Fruit fly (Drosophila melanogaster): ENCODE measurements around the gene CG13926.

Gene CG13926

DNA sequence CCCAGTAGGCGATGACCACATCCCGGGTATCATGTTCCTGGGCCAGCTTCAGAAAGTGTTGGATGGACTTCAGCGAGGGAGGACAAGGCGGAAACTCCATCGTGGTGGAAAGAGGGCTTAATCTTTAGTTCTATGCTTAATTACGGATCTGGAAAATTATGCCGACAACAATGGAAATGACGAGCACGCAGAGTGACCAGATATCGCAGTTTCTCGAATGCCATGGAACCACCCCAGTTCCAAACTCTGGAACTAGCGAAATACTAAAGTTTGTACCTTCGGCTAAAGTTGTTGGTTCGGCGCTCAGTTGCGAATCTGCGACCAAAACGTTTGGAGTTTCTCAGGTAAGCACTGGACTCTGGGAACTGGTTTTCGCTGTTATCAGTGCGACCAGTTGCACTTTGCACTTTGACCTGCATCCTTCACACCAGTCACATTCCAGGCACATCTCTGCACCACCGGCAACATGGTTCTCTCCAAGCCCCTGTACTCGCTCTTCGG is 34.8 kb upstream of the CG13926 start, which contains the start of the genes CG7970 and Vta1 (continued):
- TF ChIP-seq CG10267 (tag; optimal IDR thresholded peaks at IDR 0.05) (peak; percentile 12), pb (GFP tag; optimal IDR thresholded peaks at IDR 0.05) (no peak), Chrac-16 (GFP tag; optimal IDR thresholded peaks at IDR 0.05) (no peak), fd96Cb (tag; optimal IDR thresholded peaks at IDR 0.05) (no peak), CG30020 (tag; optimal IDR thresholded peaks at IDR 0.05) (no peak), dmrt99B (tag; optimal IDR thresholded peaks at IDR 0.05) (no peak), HLH3B (GFP tag; IDR thresholded peaks at IDR 0.05) (no peak), CG14667 (GFP tag; IDR thresholded peaks at IDR 0.05) (no peak), Xbp1 (GFP tag; optimal IDR thresholded peaks at IDR 0.05) (no peak), Lpt (GFP tag; optimal IDR thresholded peaks at IDR 0.05) (no peak), br (optimal IDR thresholded peaks at IDR 0.05) (no peak), CG12659 (GFP tag; optimal IDR thresholded peaks at IDR 0.05) (no peak), CG3726 (GFP tag; IDR thresholded peaks at IDR 0.05) (no peak), CG12104 (GFP tag; optimal IDR thresholded peaks at IDR 0.05) (no peak), dati (GFP tag; IDR thresholded peaks at IDR 0.05) (no peak), Kr (GFP tag; optimal IDR thresholded peaks at IDR 0.05) (no peak), CG8388 (GFP tag; optimal IDR thresholded peaks at IDR 0.05) (no peak), Med (GFP tag) (peak; percentile 56), CG43689 (GFP tag; IDR thresholded peaks at IDR 0.05) (no peak), CG10274 (GFP tag; optimal IDR thresholded peaks at IDR 0.05) (no peak), CG5180 (GFP tag; optimal IDR thresholded peaks at IDR 0.05) (no peak), CG11093 (GFP tag; IDR thresholded peaks at IDR 0.05) (no peak), CG3407 (GFP tag; optimal IDR thresholded peaks at IDR 0.05) (no peak), oc (tag; optimal IDR thresholded peaks at IDR 0.05) (no peak), CG11695 (GFP tag; IDR thresholded peaks at IDR 0.05) (no peak), Bgb (GFP tag; IDR thresholded peaks at IDR 0.05; ENCODE audit: partially characterized antibody) (peak; percentile 27; the same call in 1 of the 2 replicates), CG9876 (GFP tag; optimal IDR thresholded peaks at IDR 0.05) (no peak), seq (GFP tag; IDR thresholded peaks at IDR 0.05) (no peak), Trl (optimal IDR thresholded peaks at IDR 0.05) (peak in 1 of 2 experiments; percentile 22), Trl (GFP tag; optimal IDR thresholded peaks at IDR 0.05) (no peak), CG13894 (tag; optimal IDR thresholded peaks at IDR 0.05) (no peak), BEAF-32 (GFP tag; optimal IDR thresholded peaks at IDR 0.05) (peak; percentile 8), CG3281 (GFP tag; optimal IDR thresholded peaks at IDR 0.05) (no peak), gsb-n (tag; optimal IDR thresholded peaks at IDR 0.05) (no peak), CG10147 (GFP tag; optimal IDR thresholded peaks at IDR 0.05) (no peak), Dp (GFP tag; optimal IDR thresholded peaks at IDR 0.05) (peak; percentile 42), gce (GFP tag; IDR thresholded peaks at IDR 0.05) (no peak), en (GFP tag; optimal IDR thresholded peaks at IDR 0.05) (no peak), klu (GFP tag; IDR thresholded peaks at IDR 0.05) (no peak), CG14965 (GFP tag; optimal IDR thresholded peaks at IDR 0.05; ENCODE audit: borderline replicate concordance) (no peak), sr (GFP tag; IDR thresholded peaks at IDR 0.05) (no peak), Neu2 (GFP tag; optimal IDR thresholded peaks at IDR 0.05; ENCODE audit: borderline replicate concordance) (no peak), ato (GFP tag; IDR thresholded peaks at IDR 0.05; ENCODE audit: partially characterized antibody) (no peak), E2f2 (GFP tag; IDR thresholded peaks at IDR 0.05) (peak; percentile 42; the same call in 1 of the 2 replicates), lmd (GFP tag; IDR thresholded peaks at IDR 0.05) (no peak), Myb (GFP tag; optimal IDR thresholded peaks at IDR 0.05) (peak; percentile 13), bbx (GFP tag; IDR thresholded peaks at IDR 0.05; ENCODE audit: partially characterized antibody) (0 out of 2 replicates have a peak, but pooled peaks have one; percentile 47), gfzf (GFP tag; optimal IDR thresholded peaks at IDR 0.05) (peak; percentile 85), H2.0 (GFP tag; IDR thresholded peaks at IDR 0.05) (no peak), CG7928 (GFP tag; optimal IDR thresholded peaks at IDR 0.05) (no peak), CG7839 (tag; optimal IDR thresholded peaks at IDR 0.05) (no peak), sob (GFP tag; IDR thresholded peaks at IDR 0.05) (no peak)
